Fruit fly (Drosophila melanogaster) whole organism, embryonic: ENCODE measurements around the gene CG15882.

ENCODE experiments used
- Adf1 ChIP-seq: fragments of 200-800 bp; sonication (Bioruptor generic); IDR thresholded peaks from 2 replicates; pipeline ENCODE4 v1.3.6; 2022; ENCODE audit warnings: missing biosample characterization, missing genetic modification characterization
- C15 ChIP-seq: fragments of 200-800 bp; sonication (Bioruptor generic); IDR thresholded peaks from 3 replicates; pipeline ENCODE4 v1.3.6; 2022; ENCODE audit warnings: missing biosample characterization, missing genetic modification characterization
- CG11456 ChIP-seq: fragments of 200-800 bp; sonication (Bioruptor generic); IDR thresholded peaks from 3 replicates; pipeline ENCODE4 v1.3.6; 2022; ENCODE audit warnings: missing biosample characterization, missing genetic modification characterization
- CG11695 ChIP-seq: fragments of 200-800 bp; sonication (Bioruptor generic); IDR thresholded peaks from 3 replicates; pipeline ENCODE4 v1.3.6; 2022; ENCODE audit warnings: missing biosample characterization, missing genetic modification characterization
- CG12071 ChIP-seq: fragments of 200-800 bp; sonication (Bioruptor generic); optimal IDR thresholded peaks from 3 replicates; lab custom pipeline; 2018; ENCODE audit warnings: missing biosample characterization, mild to moderate bottlenecking, missing genetic modification characterization
- CG12769 ChIP-seq: fragments of 200-800 bp; sonication (Bioruptor generic); optimal IDR thresholded peaks from 2 replicates; lab custom pipeline; 2019; ENCODE audit warnings: missing biosample characterization, mild to moderate bottlenecking, missing genetic modification characterization, moderate library complexity
- CG12942 ChIP-seq: fragments of 200-800 bp; sonication (Bioruptor generic); optimal IDR thresholded peaks from 3 replicates; lab custom pipeline; 2016; ENCODE audit warnings: missing biosample characterization, missing genetic modification characterization
- CG13775 ChIP-seq: fragments of 200-800 bp; sonication (Bioruptor generic); optimal IDR thresholded peaks from 3 replicates; lab custom pipeline; 2017; ENCODE audit warnings: missing biosample characterization, mild to moderate bottlenecking, missing genetic modification characterization
- CG14667 ChIP-seq: fragments of 200-800 bp; sonication (Bioruptor generic); IDR thresholded peaks from 2 replicates; pipeline ENCODE4 v1.3.6; 2022; ENCODE audit warnings: missing biosample characterization, missing genetic modification characterization
- CG14860 ChIP-seq: fragments of 200-800 bp; sonication (Bioruptor generic); IDR thresholded peaks from 3 replicates; pipeline ENCODE4 v1.3.6; 2022; ENCODE audit warnings: missing biosample characterization, missing genetic modification characterization; ENCODE audit not compliant: partially characterized antibody
- CG15269 ChIP-seq: fragments of 200-800 bp; sonication (Bioruptor generic); optimal IDR thresholded peaks from 2 replicates; lab custom pipeline; 2018; ENCODE audit warnings: missing biosample characterization, mild to moderate bottlenecking, missing genetic modification characterization, moderate library complexity
- CG1603 ChIP-seq: fragments of 200-800 bp; sonication (Bioruptor generic); optimal IDR thresholded peaks from 2 replicates; lab custom pipeline; 2019; ENCODE audit warnings: missing biosample characterization, mild to moderate bottlenecking, missing genetic modification characterization, moderate library complexity
- CG2199 ChIP-seq: fragments of 200-800 bp; sonication (Bioruptor generic); IDR thresholded peaks from 3 replicates; pipeline ENCODE4 v1.3.6; 2022; ENCODE audit warnings: missing biosample characterization, missing genetic modification characterization
- CG30431 ChIP-seq: fragments of 200-800 bp; sonication (Bioruptor generic); optimal IDR thresholded peaks from 2 replicates; lab custom pipeline; 2017; ENCODE audit warnings: missing biosample characterization, missing genetic modification characterization
- CG31388 ChIP-seq: fragments of 200-800 bp; sonication (Bioruptor generic); optimal IDR thresholded peaks from 2 replicates; lab custom pipeline; 2016; ENCODE audit warnings: missing biosample characterization, missing genetic modification characterization
- CG3407 ChIP-seq: fragments of 200-800 bp; sonication (Bioruptor generic); optimal IDR thresholded peaks from 2 replicates; lab custom pipeline; 2018; ENCODE audit warnings: missing biosample characterization, mild to moderate bottlenecking, missing genetic modification characterization
- CG6765 ChIP-seq: fragments of 200-800 bp; sonication (Bioruptor generic); optimal IDR thresholded peaks from 3 replicates; lab custom pipeline; 2017; ENCODE audit warnings: missing biosample characterization, mild to moderate bottlenecking, missing genetic modification characterization
- CG7556 ChIP-seq: fragments of 200-800 bp; sonication (Bioruptor generic); optimal IDR thresholded peaks from 2 replicates; lab custom pipeline; 2017; ENCODE audit warnings: missing biosample characterization, mild to moderate bottlenecking, missing genetic modification characterization
- CG7839 ChIP-seq: fragments of 200-800 bp; sonication (Bioruptor generic); optimal IDR thresholded peaks from 3 replicates; lab custom pipeline; 2018; ENCODE audit warnings: missing biosample characterization, mild to moderate bottlenecking, missing genetic modification characterization, moderate library complexity
- CG9437 ChIP-seq: fragments of 200-800 bp; sonication (Bioruptor generic); optimal IDR thresholded peaks from 2 replicates; lab custom pipeline; 2018; ENCODE audit warnings: missing biosample characterization, mild to moderate bottlenecking, missing genetic modification characterization
- CG9797 ChIP-seq: fragments of 200-800 bp; sonication (Bioruptor generic); optimal IDR thresholded peaks from 3 replicates; lab custom pipeline; 2018; ENCODE audit warnings: missing biosample characterization, mild to moderate bottlenecking, missing genetic modification characterization
- CG9817 ChIP-seq: fragments of 200-800 bp; sonication (Bioruptor generic); optimal IDR thresholded peaks from 2 replicates; lab custom pipeline; 2018; ENCODE audit warnings: missing biosample characterization, mild to moderate bottlenecking, missing genetic modification characterization, moderate library complexity
- Deaf1 ChIP-seq: fragments of 200-800 bp; optimal IDR thresholded peaks from 3 replicates; lab custom pipeline; 2019; ENCODE audit warnings: missing biosample characterization, mild to moderate bottlenecking, missing genetic modification characterization, moderate library complexity
- Med ChIP-seq: fragments of 200-800 bp; sonication (Bioruptor generic); peaks from one replicate; lab custom pipeline; 2016; ENCODE audit warnings: missing biosample characterization, missing genetic modification characterization, mild to moderate bottlenecking, inconsistent platforms, moderate library complexity
- Rfx ChIP-seq: fragments of 200-800 bp; sonication (Bioruptor generic); IDR thresholded peaks from 2 replicates; pipeline ENCODE4 v1.3.6; 2022; ENCODE audit warnings: missing biosample characterization, missing genetic modification characterization
- Sox102F ChIP-seq: fragments of 200-800 bp; sonication (Bioruptor generic); optimal IDR thresholded peaks from 2 replicates; lab custom pipeline; 2018; ENCODE audit warnings: missing biosample characterization, mild to moderate bottlenecking, missing genetic modification characterization, moderate library complexity
- Ssrp ChIP-seq: fragments of 200-800 bp; sonication (Bioruptor generic); optimal IDR thresholded peaks from 2 replicates; lab custom pipeline; 2018; ENCODE audit warnings: missing biosample characterization, mild to moderate bottlenecking, missing genetic modification characterization, moderate library complexity
- aop ChIP-seq: fragments of 200-800 bp; sonication (Bioruptor generic); IDR thresholded peaks from 2 replicates; pipeline ENCODE4 v1.3.6; 2022; ENCODE audit warnings: missing biosample characterization, missing genetic modification characterization
- ara ChIP-seq: fragments of 200-800 bp; sonication (Bioruptor generic); IDR thresholded peaks from 2 replicates; pipeline ENCODE4 v1.3.6; 2022; ENCODE audit warnings: missing biosample characterization, missing genetic modification characterization
- bowl ChIP-seq: fragments of 200-800 bp; sonication (Bioruptor generic); IDR thresholded peaks from 2 replicates; pipeline ENCODE4 v1.3.6; 2022; ENCODE audit warnings: missing biosample characterization, missing genetic modification characterization
- chinmo ChIP-seq: fragments of 200-800 bp; sonication (Bioruptor generic); IDR thresholded peaks from 4 replicates; pipeline ENCODE4 v1.3.6; 2022; ENCODE audit warnings: missing biosample characterization, missing genetic modification characterization; ENCODE audit not compliant: partially characterized antibody
- ci ChIP-seq: fragments of 200-800 bp; sonication (Bioruptor generic); IDR thresholded peaks from 3 replicates; pipeline ENCODE4 v1.3.6; 2022; ENCODE audit warnings: missing biosample characterization, missing genetic modification characterization
- crol ChIP-seq: fragments of 200-800 bp; sonication (Bioruptor generic); IDR thresholded peaks from 2 replicates; pipeline ENCODE4 v1.3.6; 2022; ENCODE audit warnings: missing biosample characterization, missing genetic modification characterization
- dmrt99B ChIP-seq: fragments of 200-800 bp; sonication (Bioruptor generic); optimal IDR thresholded peaks from 2 replicates; lab custom pipeline; 2018; ENCODE audit warnings: missing biosample characterization, mild to moderate bottlenecking, missing genetic modification characterization, moderate library complexity
- ken ChIP-seq: fragments of 200-800 bp; sonication (Bioruptor generic); IDR thresholded peaks from 3 replicates; pipeline ENCODE4 v1.3.6; 2022; ENCODE audit warnings: missing biosample characterization, missing genetic modification characterization
- lmd ChIP-seq: fragments of 200-800 bp; sonication (Bioruptor generic); IDR thresholded peaks from 2 replicates; pipeline ENCODE4 v1.3.6; 2022; ENCODE audit warnings: missing biosample characterization, missing genetic modification characterization
- mld ChIP-seq: fragments of 200-800 bp; sonication (Bioruptor generic); IDR thresholded peaks from 3 replicates; pipeline ENCODE4 v1.3.6; 2022; ENCODE audit warnings: missing biosample characterization, missing genetic modification characterization; ENCODE audit not compliant: partially characterized antibody
- nau ChIP-seq: fragments of 200-800 bp; sonication (Bioruptor generic); optimal IDR thresholded peaks from 3 replicates; lab custom pipeline; 2017; ENCODE audit warnings: missing biosample characterization, mild to moderate bottlenecking, missing genetic modification characterization, missing genetic modification reagents
- nmo ChIP-seq: fragments of 200-800 bp; sonication (Bioruptor generic); optimal IDR thresholded peaks from 2 replicates; lab custom pipeline; 2018; ENCODE audit warnings: missing biosample characterization, mild to moderate bottlenecking, missing genetic modification characterization, moderate library complexity
- otp ChIP-seq: fragments of 200-800 bp; sonication (Bioruptor generic); IDR thresholded peaks from 3 replicates; pipeline ENCODE4, ENCODE4 v1.3.6; 2022; ENCODE audit warnings: missing biosample characterization, missing genetic modification characterization
- peb ChIP-seq: fragments of 200-800 bp; sonication (Bioruptor generic); IDR thresholded peaks from 2 replicates; pipeline ENCODE4 v1.3.6; 2022; ENCODE audit warnings: missing biosample characterization, missing genetic modification characterization
- phol ChIP-seq: fragments of 200-800 bp; sonication (Bioruptor generic); optimal IDR thresholded peaks from 3 replicates; lab custom pipeline; 2018; ENCODE audit warnings: missing biosample characterization, mild to moderate bottlenecking, missing genetic modification characterization, moderate library complexity
- rib ChIP-seq: fragments of 200-800 bp; sonication (Bioruptor generic); IDR thresholded peaks from 2 replicates; pipeline ENCODE4 v1.3.6; 2022; ENCODE audit warnings: missing biosample characterization, missing genetic modification characterization
- row ChIP-seq: fragments of 200-800 bp; sonication (Bioruptor generic); IDR thresholded peaks from 3 replicates; pipeline ENCODE4 v1.3.6; 2022; ENCODE audit warnings: missing biosample characterization, missing genetic modification characterization
- sima ChIP-seq: fragments of 200-800 bp; sonication (Bioruptor generic); optimal IDR thresholded peaks from 2 replicates; lab custom pipeline; 2016; ENCODE audit warnings: missing biosample characterization, missing genetic modification characterization
- tgo ChIP-seq: fragments of 200-800 bp; sonication (Bioruptor generic); IDR thresholded peaks from 3 replicates; pipeline ENCODE4 v1.3.6; 2022; ENCODE audit warnings: missing biosample characterization, missing genetic modification characterization
- wor ChIP-seq: fragments of 200-800 bp; sonication (Bioruptor generic); IDR thresholded peaks from 2 replicates; pipeline ENCODE4 v1.3.6; 2022; ENCODE audit warnings: missing biosample characterization, missing genetic modification characterization
- yki ChIP-seq: fragments of >200 bp; optimal IDR thresholded peaks from 3 replicates; lab custom pipeline; 2018
- zfh2 ChIP-seq: fragments of 200-800 bp; sonication (Bioruptor generic); optimal IDR thresholded peaks from 2 replicates; lab custom pipeline; 2016; ENCODE audit warnings: missing biosample characterization, missing genetic modification characterization

The CG15882 gene

DNA sequence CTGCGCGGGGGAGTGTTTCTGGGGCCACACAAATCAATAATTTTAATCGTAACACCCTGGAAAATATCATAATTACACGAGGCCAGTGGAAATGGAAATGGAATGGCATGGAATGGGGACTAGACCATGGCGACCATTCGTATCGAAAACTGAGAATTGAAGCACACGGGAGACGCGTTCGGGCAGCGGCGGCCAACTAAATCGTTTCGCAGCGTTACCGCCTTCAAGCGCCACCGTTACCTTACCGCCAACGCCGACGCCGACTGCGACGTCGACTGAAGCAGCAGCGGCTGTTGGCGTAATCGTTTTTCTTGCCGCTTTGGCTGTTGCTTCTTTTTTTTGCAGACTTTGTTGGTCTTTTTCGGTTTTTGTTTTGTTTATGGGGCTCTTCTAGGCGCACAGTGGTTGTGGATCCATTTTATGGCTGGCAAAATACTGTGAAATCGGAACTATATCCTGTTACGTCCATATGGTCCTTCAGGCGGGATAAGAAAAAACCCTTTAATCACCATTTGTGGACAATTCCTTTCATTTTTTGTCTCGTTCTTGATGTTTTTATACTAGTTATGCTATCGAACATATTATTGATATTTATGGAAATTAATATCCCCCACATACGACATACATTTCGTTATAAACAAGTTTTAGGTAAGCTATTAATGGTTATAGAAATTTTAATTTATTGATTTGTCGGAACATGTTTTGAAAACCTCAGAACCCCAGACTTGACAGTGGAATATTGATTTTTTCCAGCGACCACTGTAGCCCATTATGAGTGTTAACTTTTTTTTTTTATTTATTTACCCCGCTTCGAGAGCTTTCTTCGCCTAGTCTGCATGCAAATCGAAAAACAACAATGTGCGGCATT, 41.2 kb upstream of the CG15882 start (continued):
- TF ChIP-seq mld (GFP tag; lab: Robert Waterston, UW), result no peak
- TF ChIP-seq CG7839, result peak; percentile 28
- TF ChIP-seq tgo, result peak; percentile 31; the same call in 1 of the 3 replicates
- peak; percentile 32 for TF ChIP-seq Sox102F (GFP tag; lab: Kevin White, UChicago)
- TF ChIP-seq Ssrp (tag; lab: Kevin White, UChicago), result peak; percentile 24
- peak; percentile 50 for TF ChIP-seq dmrt99B (tag; lab: Kevin White, UChicago)
- no peak for TF ChIP-seq lmd (GFP tag; lab: Robert Waterston, UW)
- TF ChIP-seq nmo (GFP tag; lab: Kevin White, UChicago), result peak; percentile 19
- TF ChIP-seq CG12942 (GFP tag; lab: Kevin White, UChicago), result no peak
- TF ChIP-seq phol (tag; lab: Kevin White, UChicago), result peak; percentile 1
- TF ChIP-seq CG12769 (tag; lab: Kevin White, UChicago), result peak; percentile 47
- TF ChIP-seq CG14860 (GFP tag; lab: Robert Waterston, UW), result no peak
- no peak for TF ChIP-seq otp (GFP tag; lab: Robert Waterston, UW)
- TF ChIP-seq CG9437 (GFP tag; lab: Kevin White, UChicago), result peak; percentile 42
- no peak for TF ChIP-seq CG9797
- no peak for TF ChIP-seq CG2199 (GFP tag; lab: Robert Waterston, UW)
- TF ChIP-seq peb, result no peak
- 0 out of 3 replicates have a peak, but pooled peaks have one; percentile 41 for TF ChIP-seq ci (GFP tag; lab: Robert Waterston, UW)
- peak; percentile 97 for TF ChIP-seq Adf1 (GFP tag; lab: Robert Waterston, UW)
- TF ChIP-seq ara, result 0 out of 2 replicates have a peak, but pooled peaks have one; percentile 12
- TF ChIP-seq ken (GFP tag; lab: Robert Waterston, UW), result no peak
- peak; percentile 17; the same call in 1 of the 2 replicates for TF ChIP-seq rib (GFP tag; lab: Robert Waterston, UW)
- TF ChIP-seq CG1603 (tag; lab: Kevin White, UChicago), result no peak
- TF ChIP-seq CG30431 (GFP tag; lab: Kevin White, UChicago), result peak; percentile 8
- TF ChIP-seq wor, result no peak; the same call in 1 of the 2 replicates
- TF ChIP-seq CG7556 (GFP tag; lab: Kevin White, UChicago), result peak; percentile 33
- no peak for TF ChIP-seq CG6765 (GFP tag; lab: Kevin White, UChicago)
- no peak for TF ChIP-seq CG9817 (tag; lab: Kevin White, UChicago)
- no peak for TF ChIP-seq CG12071 (GFP tag; lab: Kevin White, UChicago)
- TF ChIP-seq row (GFP tag; lab: Robert Waterston, UW), result peak; percentile 24
- peak; percentile 17 for TF ChIP-seq zfh2 (GFP tag; lab: Kevin White, UChicago)
- TF ChIP-seq Deaf1, result peak; percentile 43
- TF ChIP-seq CG14667 (GFP tag; lab: Robert Waterston, UW), result peak; percentile 35; the same call in 1 of the 2 replicates
- TF ChIP-seq CG31388 (GFP tag; lab: Kevin White, UChicago), result no peak
- peak; percentile 52; the same call in 1 of the 2 replicates for TF ChIP-seq crol
- TF ChIP-seq chinmo (GFP tag; lab: Robert Waterston, UW), result peak; percentile 78; the same call in 2 of the 4 replicates
- no peak for TF ChIP-seq sima (GFP tag; lab: Kevin White, UChicago)
- no peak for TF ChIP-seq nau (GFP tag; lab: Kevin White, UChicago)
- TF ChIP-seq Rfx (GFP tag; lab: Robert Waterston, UW), result no peak
- no peak for TF ChIP-seq CG13775 (GFP tag; lab: Kevin White, UChicago)
- TF ChIP-seq Med (GFP tag; lab: Kevin White, UChicago), result peak; percentile 84
- no peak for TF ChIP-seq CG3407 (GFP tag; lab: Kevin White, UChicago)
- TF ChIP-seq CG11456 (GFP tag; lab: Robert Waterston, UW), result 0 out of 3 replicates have a peak, but pooled peaks have one; percentile 39
- peak; percentile 10; the same call in 1 of the 3 replicates for TF ChIP-seq CG11695 (GFP tag; lab: Robert Waterston, UW)
- no peak for TF ChIP-seq yki (lab: Kevin White, UChicago)
- TF ChIP-seq aop (GFP tag; lab: Robert Waterston, UW), result no peak
- no peak for TF ChIP-seq CG15269 (tag; lab: Kevin White, UChicago)
- no peak for TF ChIP-seq bowl (GFP tag; lab: Robert Waterston, UW)
- TF ChIP-seq C15, result no peak
